Worm (Caenorhabditis elegans) whole organism, early embryonic: ENCODE results near the gene ZC190.4.

Source experiments
- ama-1 ChIP-seq: fragments of 150-350 bp; optimal IDR thresholded peaks from 2 replicates; lab custom pipeline; 2014
- ceh-36 ChIP-seq: sonication (generic microtip); optimal IDR thresholded peaks from 2 replicates; lab custom pipeline; 2016; ENCODE audit warnings: missing genetic modification characterization, inconsistent platforms, missing compliant biosample characterization
- hmbx-1 ChIP-seq: sonication (generic microtip); optimal IDR thresholded peaks from 2 replicates; lab custom pipeline; 2016; ENCODE audit warnings: mild to moderate bottlenecking, missing genetic modification characterization, missing compliant biosample characterization
- hmg-4 ChIP-seq: fragments of 200-800 bp; sonication (Bioruptor generic); optimal IDR thresholded peaks from 2 replicates; lab custom pipeline; 2018; ENCODE audit warnings: mild to moderate bottlenecking, missing genetic modification characterization, missing compliant biosample characterization
- pes-1 ChIP-seq: fragments of 200-800 bp; sonication (Bioruptor generic); IDR thresholded peaks from 2 replicates; pipeline ENCODE4 v1.3.6; 2022; ENCODE audit warnings: missing genetic modification reagents, missing genetic modification characterization, missing compliant biosample characterization
- tbx-11 ChIP-seq: fragments of 200-800 bp; sonication (Bioruptor generic); IDR thresholded peaks from 2 replicates; pipeline ENCODE4 v1.3.6; 2022; ENCODE audit warnings: missing genetic modification characterization, missing compliant biosample characterization
- tbx-37 ChIP-seq: fragments of 200-800 bp; sonication (Bioruptor generic); conservative IDR thresholded peaks from 2 replicates; pipeline ENCODE4 v1.3.6; 2022; ENCODE audit warnings: missing genetic modification reagents, missing genetic modification characterization, missing compliant biosample characterization

DNA sequence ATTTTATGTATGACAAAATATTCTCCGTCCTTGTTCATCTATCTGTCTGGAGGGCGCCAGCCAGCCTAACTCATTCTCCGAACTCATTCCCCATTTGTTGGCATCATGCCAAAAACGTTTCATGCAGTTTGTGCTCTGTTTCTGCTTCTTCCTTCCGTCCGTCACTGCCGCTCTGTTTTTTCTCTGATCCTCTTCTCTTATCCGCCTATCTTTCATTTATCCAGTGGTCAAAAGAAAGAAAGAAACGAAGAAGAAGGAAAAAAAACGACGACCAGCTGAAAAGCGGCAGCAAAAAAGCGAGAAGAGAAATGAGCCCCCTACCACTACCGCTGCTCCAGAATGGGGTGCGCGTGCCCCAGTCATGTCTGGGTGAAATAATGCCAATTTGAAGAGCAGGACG is 2.8 kb upstream of the ZC190.4 start:
- TF ChIP-seq pes-1 (GFP tag; lab: Robert Waterston, UW) (no peak), hmbx-1 (no peak), tbx-11 (GFP tag; lab: Robert Waterston, UW) (no peak), hmg-4 (GFP tag; lab: Kevin White, UChicago) (no peak), ama-1 (no peak), ceh-36 (no peak), tbx-37 (GFP tag; lab: Robert Waterston, UW) (no peak)
